Worm (Caenorhabditis elegans) whole organism, L4 larva: ENCODE results near the gene lgc-10.

Experiments
- ZK337.2 ChIP-seq: fragments of 200-800 bp; sonication (Bioruptor generic); IDR thresholded peaks from 2 replicates; pipeline ENCODE4 v1.3.6; 2022; ENCODE audit warnings: missing genetic modification reagents, missing genetic modification characterization, missing compliant biosample characterization
- ces-1 ChIP-seq: fragments of 150-350 bp; sonication (generic microtip); optimal IDR thresholded peaks from 4 replicates; lab custom pipeline; 2014; ENCODE audit warnings: missing biosample characterization, missing genetic modification reagents, missing genetic modification characterization
- egl-43 ChIP-seq: fragments of 200-800 bp; sonication (Bioruptor generic); IDR thresholded peaks from 2 replicates; pipeline ENCODE4 v1.3.6; 2022; ENCODE audit warnings: missing genetic modification reagents, missing genetic modification characterization, missing compliant biosample characterization
- lin-39 ChIP-seq: fragments of 150-350 bp; optimal IDR thresholded peaks from 2 replicates; lab custom pipeline; 2014; ENCODE audit warnings: missing biosample characterization, missing genetic modification reagents, missing genetic modification characterization
- mep-1 ChIP-seq: fragments of 150-350 bp; sonication (generic microtip); optimal IDR thresholded peaks from 3 replicates; lab custom pipeline; 2014; ENCODE audit warnings: missing biosample characterization, missing genetic modification characterization
- mxl-3 ChIP-seq: fragments of 200-800 bp; sonication (Bioruptor generic); optimal IDR thresholded peaks from 2 replicates; lab custom pipeline; 2018; ENCODE audit warnings: mild to moderate bottlenecking, missing genetic modification characterization, missing compliant biosample characterization
- nhr-28 ChIP-seq: fragments of 150-350 bp; optimal IDR thresholded peaks from 2 replicates; lab custom pipeline; 2014; ENCODE audit warnings: missing biosample characterization, missing genetic modification characterization
- nhr-6 ChIP-seq: fragments of 150-350 bp; optimal IDR thresholded peaks from 2 replicates; lab custom pipeline; 2014; ENCODE audit warnings: missing biosample characterization, missing genetic modification characterization
- pha-4 ChIP-seq, 2 experiments: fragments of 150-350 bp in 1 of 2; fragments of 200-800 bp in 1 of 2; sonication (Bioruptor generic) in 1 of 2; IDR thresholded peaks in 1 of 2; optimal IDR thresholded peaks in 1 of 2; 2 replicates each; pipeline versions ENCODE4 v1.3.6 to Lab custom; 2014 to 2022; ENCODE audit warnings: missing genetic modification characterization in 2 of 2, missing genetic modification reagents in 2 of 2, missing biosample characterization in 1 of 2, missing compliant biosample characterization in 1 of 2

- TF ChIP-seq nhr-28 (tag; lab: Kevin White, UChicago) (no peak), egl-43 (GFP tag; lab: Robert Waterston, UW) (no peak), ZK337.2 (GFP tag; lab: Robert Waterston, UW) (no peak), nhr-6 (no peak), lin-39 (tag; lab: Kevin White, UChicago) (no peak), pha-4 (GFP tag; IDR thresholded peaks at IDR 0.05; lab: Robert Waterston, UW) (no peak), pha-4 (tag; optimal IDR thresholded peaks at IDR 0.05; lab: Kevin White, UChicago) (no peak), mep-1 (tag; lab: Kevin White, UChicago) (no peak), ces-1 (GFP tag; lab: Kevin White, UChicago) (no peak), mxl-3 (GFP tag; lab: Kevin White, UChicago) (no peak)
These were observed 38.3 kb downstream of the lgc-10 start, which contains the start of the genes Y73B6BL.23 and htp-2 for ce11 chrIV:6419031-6419582.
